Fruit fly (Drosophila melanogaster): Measurements from ENCODE around the gene Gnpnat.
A peak's percentile ranks its signal among the peaks of the same experiment; 100 is the strongest.

Gnpnat gene

DNA sequence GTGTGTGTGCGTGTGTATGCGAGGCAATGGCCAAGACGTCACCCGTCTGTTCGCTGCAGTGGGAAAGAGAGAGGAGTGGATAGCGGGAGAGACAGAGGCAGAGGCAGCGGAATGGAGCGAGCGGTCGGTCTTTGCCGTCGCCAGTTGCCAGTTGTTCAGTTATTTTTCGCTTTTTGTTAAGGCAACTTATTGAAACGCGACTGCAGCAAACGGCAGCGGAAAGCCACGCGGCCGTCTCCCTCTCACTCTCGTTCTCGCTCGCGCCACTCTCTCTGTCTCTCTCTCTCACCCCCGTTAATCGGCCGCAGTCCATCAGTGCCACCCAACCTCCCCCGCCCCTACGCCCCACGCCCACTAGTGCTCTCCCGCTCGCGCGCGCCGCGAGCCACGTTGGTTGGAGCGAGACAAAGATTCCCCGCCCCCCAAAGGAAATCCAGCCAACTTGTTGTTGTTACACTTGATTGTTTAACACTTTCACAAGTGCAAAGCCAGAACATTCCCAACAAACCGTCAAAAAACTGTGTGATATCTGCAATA is 34.8 kb downstream of the Gnpnat start (continued):
- peak; percentile 60; the same call in 1 of the 2 replicates for TF ChIP-seq sob (GFP tag; IDR thresholded peaks at IDR 0.05)
- TF ChIP-seq Nf-YA (GFP tag; IDR thresholded peaks at IDR 0.05) = no peak
- peak; percentile 27 for TF ChIP-seq CG13296 (GFP tag; optimal IDR thresholded peaks at IDR 0.05)
- peak; percentile 30 for TF ChIP-seq CG5180 (GFP tag; optimal IDR thresholded peaks at IDR 0.05)
- no peak for TF ChIP-seq CG7372 (GFP tag; IDR thresholded peaks at IDR 0.05)
- no peak for TF ChIP-seq Hmx (GFP tag; optimal IDR thresholded peaks at IDR 0.05)
- peak; percentile 34; the same call in 1 of the 2 replicates for TF ChIP-seq unc-4 (GFP tag; IDR thresholded peaks at IDR 0.05; ENCODE audit: partially characterized antibody)
- no peak for TF ChIP-seq pb (GFP tag; optimal IDR thresholded peaks at IDR 0.05)
- TF ChIP-seq org-1 (GFP tag; optimal IDR thresholded peaks at IDR 0.05) = no peak
- no peak for TF ChIP-seq gcm2 (GFP tag; optimal IDR thresholded peaks at IDR 0.05)
- no peak for TF ChIP-seq phol (tag; optimal IDR thresholded peaks at IDR 0.05)
- TF ChIP-seq D (optimal IDR thresholded peaks at IDR 0.05) = no peak
- peak; percentile 8 for TF ChIP-seq D (GFP tag; optimal IDR thresholded peaks at IDR 0.05)
- TF ChIP-seq NK7.1 (GFP tag; optimal IDR thresholded peaks at IDR 0.05) = no peak
- no peak; the same call in 2 of the 3 replicates for TF ChIP-seq row (GFP tag; IDR thresholded peaks at IDR 0.05)
- TF ChIP-seq pan (optimal IDR thresholded peaks at IDR 0.05) = no peak
- TF ChIP-seq pan (GFP tag; optimal IDR thresholded peaks at IDR 0.05 in 1 of 2, IDR thresholded peaks at IDR 0.05 in 1 of 2) = peak in 1 of 2 experiments; percentile 45
- TF ChIP-seq CG43689 (GFP tag; IDR thresholded peaks at IDR 0.05) = no peak
- TF ChIP-seq Nf-YC (tag; optimal IDR thresholded peaks at IDR 0.05) = peak; percentile 78
- TF ChIP-seq her (GFP tag; optimal IDR thresholded peaks at IDR 0.05) = peak; percentile 25
- no peak for TF ChIP-seq CG8290 (GFP tag; optimal IDR thresholded peaks at IDR 0.05)
- TF ChIP-seq CG8290 (tag; optimal IDR thresholded peaks at IDR 0.05) = peak in 1 of 2 experiments; percentile 80
- peak; percentile 75 for TF ChIP-seq nom (GFP tag; optimal IDR thresholded peaks at IDR 0.05)
- TF ChIP-seq pho (GFP tag; optimal IDR thresholded peaks at IDR 0.05) = no peak
- TF ChIP-seq YL-1 (GFP tag; optimal IDR thresholded peaks at IDR 0.05) = peak; percentile 71
- peak; percentile 37; the same call in 1 of the 3 replicates for TF ChIP-seq CG16813 (GFP tag; IDR thresholded peaks at IDR 0.05; ENCODE audit: partially characterized antibody)
- 0 out of 2 replicates have a peak, but pooled peaks have one; percentile 25 for TF ChIP-seq ara (GFP tag; IDR thresholded peaks at IDR 0.05)
- TF ChIP-seq CG33557 (GFP tag; optimal IDR thresholded peaks at IDR 0.05) = no peak
- TF ChIP-seq tap (tag; optimal IDR thresholded peaks at IDR 0.05) = peak; percentile 5
- TF ChIP-seq CG12071 (GFP tag; optimal IDR thresholded peaks at IDR 0.05) = peak; percentile 40
- no peak for TF ChIP-seq Hr3 (GFP tag; optimal IDR thresholded peaks at IDR 0.05)
- TF ChIP-seq croc (GFP tag; conservative IDR thresholded peaks at IDR 0.05) = no peak
- peak; percentile 47 for TF ChIP-seq sna (GFP tag; IDR thresholded peaks at IDR 0.05; ENCODE audit: partially characterized antibody)
- TF ChIP-seq CHES-1-like (GFP tag; optimal IDR thresholded peaks at IDR 0.05) = no peak
- TF ChIP-seq CG7928 (GFP tag; optimal IDR thresholded peaks at IDR 0.05) = no peak
- peak; percentile 18 for TF ChIP-seq caup (GFP tag; optimal IDR thresholded peaks at IDR 0.05; ENCODE audit: severe bottlenecking)
- TF ChIP-seq CG32532 (GFP tag; IDR thresholded peaks at IDR 0.05) = peak; percentile 59; the same call in 1 of the 2 replicates
- TF ChIP-seq Max (GFP tag; optimal IDR thresholded peaks at IDR 0.05) = no peak
- peak; percentile 17 for TF ChIP-seq CG12659 (GFP tag; optimal IDR thresholded peaks at IDR 0.05)
- no peak for TF ChIP-seq gro (GFP tag; optimal IDR thresholded peaks at IDR 0.05)
- TF ChIP-seq CG12299 (tag; optimal IDR thresholded peaks at IDR 0.05) = no peak
- TF ChIP-seq HmgD (GFP tag; optimal IDR thresholded peaks at IDR 0.05) = peak; percentile 46
- TF ChIP-seq chinmo (GFP tag; IDR thresholded peaks at IDR 0.05; ENCODE audit: partially characterized antibody) = peak; percentile 99
- TF ChIP-seq scrt (GFP tag; optimal IDR thresholded peaks at IDR 0.05) = peak; percentile 80
- TF ChIP-seq CG14710 (tag; optimal IDR thresholded peaks at IDR 0.05) = no peak
- peak; percentile 93 for TF ChIP-seq cg (GFP tag; optimal IDR thresholded peaks at IDR 0.05)
- peak; percentile 84; the same call in 2 of the 3 replicates for TF ChIP-seq CG6175 (GFP tag; IDR thresholded peaks at IDR 0.05)
- TF ChIP-seq mirr (GFP tag; optimal IDR thresholded peaks at IDR 0.05) = peak; percentile 42
- TF ChIP-seq HLHmδ (GFP tag; optimal IDR thresholded peaks at IDR 0.05) = no peak
- 0 out of 2 replicates have a peak, but pooled peaks have one; percentile 25 for TF ChIP-seq cas (GFP tag; IDR thresholded peaks at IDR 0.05)
